Fruit fly (Drosophila melanogaster) whole organism, embryonic: Measurements from ENCODE around the gene Spn88Ea.

Experiments
- Abd-B ChIP-seq: fragments of 200-800 bp; sonication (Bioruptor generic); optimal IDR thresholded peaks from 2 replicates; lab custom pipeline; 2018; ENCODE audit warnings: missing biosample characterization, mild to moderate bottlenecking, missing genetic modification characterization, moderate library complexity
- B-H2 ChIP-seq: fragments of 200-800 bp; sonication (Bioruptor generic); optimal IDR thresholded peaks from 2 replicates; lab custom pipeline; 2018; ENCODE audit warnings: missing biosample characterization, mild to moderate bottlenecking, missing genetic modification characterization
- Blimp-1 ChIP-seq: fragments of 200-800 bp; sonication (Bioruptor generic); optimal IDR thresholded peaks from 3 replicates; lab custom pipeline; 2018; ENCODE audit warnings: missing biosample characterization, missing genetic modification characterization, mild to moderate bottlenecking, moderate library complexity, missing genetic modification reagents
- CG1024 ChIP-seq: fragments of 200-800 bp; sonication (Bioruptor generic); IDR thresholded peaks from 2 replicates; pipeline ENCODE4 v1.3.6; 2022; ENCODE audit warnings: missing biosample characterization, missing genetic modification characterization
- CG10274 ChIP-seq: fragments of 200-800 bp; sonication (Bioruptor generic); optimal IDR thresholded peaks from 3 replicates; lab custom pipeline; 2017; ENCODE audit warnings: missing biosample characterization, mild to moderate bottlenecking, missing genetic modification characterization
- CG11723 ChIP-seq: fragments of 200-800 bp; sonication (Bioruptor generic); optimal IDR thresholded peaks from 2 replicates; lab custom pipeline; 2017; ENCODE audit warnings: missing biosample characterization, mild to moderate bottlenecking, missing genetic modification characterization
- CG12155 ChIP-seq: fragments of 200-800 bp; sonication (Bioruptor generic); optimal IDR thresholded peaks from 3 replicates; lab custom pipeline; 2016; ENCODE audit warnings: missing biosample characterization, missing genetic modification characterization
- CG13424 ChIP-seq: fragments of 200-800 bp; sonication (Bioruptor generic); optimal IDR thresholded peaks from 2 replicates; lab custom pipeline; 2019; ENCODE audit warnings: missing biosample characterization, mild to moderate bottlenecking, missing genetic modification characterization, moderate library complexity
- CG14441 ChIP-seq: fragments of 200-800 bp; sonication (Bioruptor generic); IDR thresholded peaks from 2 replicates; pipeline ENCODE4 v1.3.6; 2022; ENCODE audit warnings: missing biosample characterization, missing genetic modification characterization
- CG15696 ChIP-seq: fragments of 200-800 bp; sonication (Bioruptor generic); optimal IDR thresholded peaks from 2 replicates; lab custom pipeline; 2019; ENCODE audit warnings: missing biosample characterization, mild to moderate bottlenecking, missing genetic modification characterization, moderate library complexity
- CG1602 ChIP-seq: fragments of 200-800 bp; sonication (Bioruptor generic); optimal IDR thresholded peaks from 3 replicates; lab custom pipeline; 2016; ENCODE audit warnings: missing biosample characterization, missing genetic modification characterization
- CG1603 ChIP-seq: fragments of 200-800 bp; sonication (Bioruptor generic); optimal IDR thresholded peaks from 2 replicates; lab custom pipeline; 2019; ENCODE audit warnings: missing biosample characterization, mild to moderate bottlenecking, missing genetic modification characterization, moderate library complexity
- CG17361 ChIP-seq: fragments of 200-800 bp; sonication (Bioruptor generic); IDR thresholded peaks from 3 replicates; pipeline ENCODE4 v1.3.6; 2022; ENCODE audit warnings: missing biosample characterization, missing genetic modification characterization
- CG1792 ChIP-seq: fragments of 200-800 bp; sonication (Bioruptor generic); optimal IDR thresholded peaks from 2 replicates; lab custom pipeline; 2016; ENCODE audit warnings: missing biosample characterization, missing genetic modification characterization
- CG18011 ChIP-seq: fragments of 200-800 bp; sonication (Bioruptor generic); optimal IDR thresholded peaks from 2 replicates; lab custom pipeline; 2017; ENCODE audit warnings: missing biosample characterization, missing genetic modification characterization, mild to moderate bottlenecking, moderate library complexity, missing genotype
- CG18599 ChIP-seq: fragments of 200-800 bp; sonication (Bioruptor generic); optimal IDR thresholded peaks from 3 replicates; lab custom pipeline; 2017; ENCODE audit warnings: missing biosample characterization, missing genetic modification characterization, mild to moderate bottlenecking, moderate library complexity, missing genetic modification reagents
- CG2129 ChIP-seq: fragments of 200-800 bp; sonication (Bioruptor generic); IDR thresholded peaks from 2 replicates; pipeline ENCODE4 v1.3.6; 2022; ENCODE audit warnings: missing biosample characterization, missing genetic modification characterization; ENCODE audit not compliant: partially characterized antibody
- CG4424 ChIP-seq: fragments of 200-800 bp; sonication (Bioruptor generic); optimal IDR thresholded peaks from 3 replicates; lab custom pipeline; 2016; ENCODE audit warnings: missing biosample characterization, missing genetic modification characterization
- CG6683 ChIP-seq: fragments of 200-800 bp; sonication (Bioruptor generic); optimal IDR thresholded peaks from 2 replicates; lab custom pipeline; 2017; ENCODE audit warnings: missing biosample characterization, mild to moderate bottlenecking, missing genetic modification characterization, missing genetic modification reagents
- CG6854 ChIP-seq: fragments of 200-800 bp; sonication (Bioruptor generic); optimal IDR thresholded peaks from 3 replicates; lab custom pipeline; 2017; ENCODE audit warnings: missing biosample characterization, mild to moderate bottlenecking, missing genetic modification characterization
- CG8478 ChIP-seq: fragments of >200 bp; optimal IDR thresholded peaks from 2 replicates; lab custom pipeline; 2018
- CG9817 ChIP-seq: fragments of 200-800 bp; sonication (Bioruptor generic); optimal IDR thresholded peaks from 2 replicates; lab custom pipeline; 2018; ENCODE audit warnings: missing biosample characterization, mild to moderate bottlenecking, missing genetic modification characterization, moderate library complexity
- Drgx ChIP-seq: fragments of 200-800 bp; sonication (Bioruptor generic); IDR thresholded peaks from 2 replicates; pipeline ENCODE4 v1.3.6; 2022; ENCODE audit warnings: missing biosample characterization, missing genetic modification characterization
- Fer2 ChIP-seq: fragments of 200-800 bp; sonication (Bioruptor generic); optimal IDR thresholded peaks from 2 replicates; lab custom pipeline; 2018; ENCODE audit warnings: missing biosample characterization, mild to moderate bottlenecking, missing genetic modification characterization, moderate library complexity
- Hr3 ChIP-seq: fragments of 200-800 bp; sonication (Bioruptor generic); optimal IDR thresholded peaks from 3 replicates; lab custom pipeline; 2016; ENCODE audit warnings: missing biosample characterization, missing genetic modification characterization
- MESR4 ChIP-seq: fragments of 200-800 bp; sonication (Bioruptor generic); optimal IDR thresholded peaks from 2 replicates; lab custom pipeline; 2018; ENCODE audit warnings: missing biosample characterization, mild to moderate bottlenecking, missing genetic modification characterization, moderate library complexity
- Nf-YA ChIP-seq: fragments of 200-800 bp; sonication (Bioruptor generic); IDR thresholded peaks from 2 replicates; pipeline ENCODE4 v1.3.6; 2022; ENCODE audit warnings: missing biosample characterization, missing genetic modification characterization
- Nf-YC ChIP-seq: fragments of 200-800 bp; optimal IDR thresholded peaks from 3 replicates; lab custom pipeline; 2019; ENCODE audit warnings: missing biosample characterization, mild to moderate bottlenecking, missing genetic modification characterization, moderate library complexity
- Poxn ChIP-seq: fragments of 200-800 bp; sonication (Bioruptor generic); IDR thresholded peaks from 2 replicates; pipeline ENCODE4 v1.3.6; 2022; ENCODE audit warnings: missing biosample characterization, missing genetic modification characterization
- Side ChIP-seq: fragments of 200-800 bp; sonication (Bioruptor generic); optimal IDR thresholded peaks from 2 replicates; lab custom pipeline; 2016; ENCODE audit warnings: missing biosample characterization, missing genetic modification characterization
- Ssrp ChIP-seq: fragments of 200-800 bp; sonication (Bioruptor generic); optimal IDR thresholded peaks from 2 replicates; lab custom pipeline; 2018; ENCODE audit warnings: missing biosample characterization, mild to moderate bottlenecking, missing genetic modification characterization, moderate library complexity
- Stat92E ChIP-seq, 3 experiments: fragments of >200 bp in 2 of 3; fragments of 200-800 bp in 1 of 3; sonication (Bioruptor generic) in 1 of 3; optimal IDR thresholded peaks; 2 replicates each; lab custom pipeline; 2017 to 2019; ENCODE audit warnings: missing biosample characterization in 3 of 3, missing genetic modification characterization in 3 of 3, mild to moderate bottlenecking in 1 of 3, moderate library complexity in 1 of 3
- Taf1 ChIP-seq: fragments of 200-800 bp; sonication (Bioruptor generic); IDR thresholded peaks from 2 replicates; pipeline ENCODE4 v1.3.6; 2022; ENCODE audit warnings: missing biosample characterization, missing genetic modification characterization
- abd-A ChIP-seq: fragments of 200-800 bp; sonication (Bioruptor generic); optimal IDR thresholded peaks from 3 replicates; lab custom pipeline; 2019; ENCODE audit warnings: missing biosample characterization, mild to moderate bottlenecking, missing genetic modification characterization, moderate library complexity
- chn ChIP-seq: fragments of 200-800 bp; sonication (Bioruptor generic); optimal IDR thresholded peaks from 2 replicates; lab custom pipeline; 2016; ENCODE audit warnings: missing biosample characterization, missing genetic modification characterization
- dmrt11E ChIP-seq: fragments of 200-800 bp; sonication (Bioruptor generic); optimal IDR thresholded peaks from 3 replicates; lab custom pipeline; 2018; ENCODE audit warnings: missing biosample characterization, mild to moderate bottlenecking, missing genetic modification characterization, moderate library complexity
- gt ChIP-seq: fragments of 200-800 bp; sonication (Bioruptor generic); IDR thresholded peaks from 2 replicates; pipeline ENCODE4 v1.3.6; 2022; ENCODE audit warnings: missing biosample characterization, missing genetic modification characterization
- kah ChIP-seq: fragments of 200-800 bp; sonication (Bioruptor generic); optimal IDR thresholded peaks from 2 replicates; lab custom pipeline; 2018; ENCODE audit warnings: missing biosample characterization, mild to moderate bottlenecking, missing genetic modification characterization
- knrl ChIP-seq: fragments of 200-800 bp; sonication (Bioruptor generic); IDR thresholded peaks from 3 replicates; pipeline ENCODE4 v1.3.6; 2022; ENCODE audit warnings: missing biosample characterization, missing genetic modification characterization; ENCODE audit not compliant: partially characterized antibody
- mld ChIP-seq: fragments of 200-800 bp; sonication (Bioruptor generic); IDR thresholded peaks from 3 replicates; pipeline ENCODE4 v1.3.6; 2022; ENCODE audit warnings: missing biosample characterization, missing genetic modification characterization; ENCODE audit not compliant: partially characterized antibody
- nau ChIP-seq: fragments of 200-800 bp; sonication (Bioruptor generic); optimal IDR thresholded peaks from 3 replicates; lab custom pipeline; 2017; ENCODE audit warnings: missing biosample characterization, mild to moderate bottlenecking, missing genetic modification characterization, missing genetic modification reagents
- pfk ChIP-seq: fragments of 200-800 bp; sonication (Bioruptor generic); optimal IDR thresholded peaks from 2 replicates; lab custom pipeline; 2018; ENCODE audit warnings: missing biosample characterization, mild to moderate bottlenecking, missing genetic modification characterization, moderate library complexity
- pros ChIP-seq: fragments of 200-800 bp; sonication (Bioruptor generic); optimal IDR thresholded peaks from 3 replicates; lab custom pipeline; 2019; ENCODE audit warnings: missing biosample characterization, mild to moderate bottlenecking, missing genetic modification characterization, moderate library complexity
- schlank ChIP-seq: fragments of 200-800 bp; sonication (Bioruptor generic); optimal IDR thresholded peaks from 2 replicates; lab custom pipeline; 2018; ENCODE audit warnings: missing biosample characterization, mild to moderate bottlenecking, missing genetic modification characterization
- sim ChIP-seq: fragments of 200-800 bp; sonication (Bioruptor generic); IDR thresholded peaks from 2 replicates; pipeline ENCODE4 v1.3.6; 2022; ENCODE audit warnings: missing biosample characterization, missing genetic modification characterization
- ssp ChIP-seq: fragments of 200-800 bp; sonication (Bioruptor generic); IDR thresholded peaks from 2 replicates; pipeline ENCODE4 v1.3.6; 2022; ENCODE audit warnings: missing biosample characterization, missing genetic modification characterization
- stwl ChIP-seq: fragments of 200-800 bp; sonication (Bioruptor generic); optimal IDR thresholded peaks from 3 replicates; lab custom pipeline; 2018; ENCODE audit warnings: missing biosample characterization, mild to moderate bottlenecking, missing genetic modification characterization, moderate library complexity
- tap ChIP-seq: fragments of 200-800 bp; optimal IDR thresholded peaks from 3 replicates; lab custom pipeline; 2019; ENCODE audit warnings: missing biosample characterization, mild to moderate bottlenecking, missing genetic modification characterization, moderate library complexity
- wek ChIP-seq: fragments of 200-800 bp; sonication (Bioruptor generic); optimal IDR thresholded peaks from 3 replicates; lab custom pipeline; 2018; ENCODE audit warnings: missing biosample characterization, mild to moderate bottlenecking, missing genetic modification characterization, moderate library complexity

The Spn88Ea gene

dm6 chr3R:15229329-15229876 lies 23.2 kb upstream of the Spn88Ea start, which contains the start of the genes Art3 and mRpS10 (continued):
- peak; percentile 100 for TF ChIP-seq Taf1
- peak; percentile 98 for TF ChIP-seq wek (GFP tag; lab: Kevin White, UChicago)
- TF ChIP-seq B-H2 (GFP tag; lab: Kevin White, UChicago): peak; percentile 100
- peak; percentile 100 for TF ChIP-seq CG15696
- TF ChIP-seq stwl (tag; lab: Kevin White, UChicago): peak; percentile 98
- TF ChIP-seq tap: peak; percentile 100
- TF ChIP-seq Stat92E (GFP tag; optimal IDR thresholded peaks at IDR 0.05; lab: Kevin White, UChicago): peak in 1 of 3 experiments; percentile 100
- peak; percentile 92 for TF ChIP-seq pros (GFP tag; lab: Kevin White, UChicago)
- TF ChIP-seq CG14441 (GFP tag; lab: Robert Waterston, UW): peak; percentile 100
- no peak for TF ChIP-seq nau (GFP tag; lab: Kevin White, UChicago)
- peak; percentile 100 for TF ChIP-seq CG18599
- peak; percentile 100 for TF ChIP-seq chn
- TF ChIP-seq Poxn (GFP tag; lab: Robert Waterston, UW): peak; percentile 100
- peak; percentile 100 for TF ChIP-seq CG9817
- peak; percentile 99 for TF ChIP-seq CG12155 (GFP tag; lab: Kevin White, UChicago)
- TF ChIP-seq CG1792 (GFP tag; lab: Kevin White, UChicago): peak; percentile 100
- TF ChIP-seq CG10274: peak; percentile 96
- no peak for TF ChIP-seq CG8478 (lab: Kevin White, UChicago)
- TF ChIP-seq CG4424 (GFP tag; lab: Kevin White, UChicago): peak; percentile 100
- TF ChIP-seq CG1602 (GFP tag; lab: Kevin White, UChicago): peak; percentile 100
- peak; percentile 100 for TF ChIP-seq Fer2 (tag; lab: Kevin White, UChicago)
- TF ChIP-seq kah (GFP tag; lab: Kevin White, UChicago): peak; percentile 99
- TF ChIP-seq Blimp-1: peak; percentile 99
- peak; percentile 100 for TF ChIP-seq Ssrp
- TF ChIP-seq Hr3 (GFP tag; lab: Kevin White, UChicago): peak; percentile 100
- peak; percentile 99 for TF ChIP-seq CG1024
- TF ChIP-seq Drgx (GFP tag; lab: Robert Waterston, UW): peak; percentile 100
- TF ChIP-seq schlank (tag; lab: Kevin White, UChicago): peak; percentile 100
- peak; percentile 100 for TF ChIP-seq sim
- TF ChIP-seq CG17361 (GFP tag; lab: Robert Waterston, UW): peak; percentile 100
- TF ChIP-seq Nf-YC (tag; lab: Kevin White, UChicago): peak; percentile 96
- TF ChIP-seq CG6683 (GFP tag; lab: Kevin White, UChicago): peak; percentile 99
- peak; percentile 100 for TF ChIP-seq Nf-YA (GFP tag; lab: Robert Waterston, UW)
- TF ChIP-seq gt: peak; percentile 100
- TF ChIP-seq CG2129 (GFP tag; lab: Robert Waterston, UW): no peak
- TF ChIP-seq abd-A: no peak
- peak; percentile 99 for TF ChIP-seq CG1603
- peak; percentile 99 for TF ChIP-seq CG6854
- TF ChIP-seq ssp: peak; percentile 97
- TF ChIP-seq CG11723 (GFP tag; lab: Kevin White, UChicago): peak; percentile 99
- peak; percentile 100 for TF ChIP-seq Abd-B (GFP tag; lab: Kevin White, UChicago)
- TF ChIP-seq mld (GFP tag; lab: Robert Waterston, UW): no peak
- peak; percentile 84 for TF ChIP-seq pfk
- peak; percentile 93 for TF ChIP-seq CG18011 (GFP tag; lab: Kevin White, UChicago)
- TF ChIP-seq MESR4 (GFP tag; lab: Kevin White, UChicago): peak; percentile 93
- TF ChIP-seq knrl (GFP tag; lab: Robert Waterston, UW): peak; percentile 51; the same call in 1 of the 3 replicates
- TF ChIP-seq CG13424 (tag; lab: Kevin White, UChicago): peak; percentile 100
- TF ChIP-seq Side (GFP tag; lab: Kevin White, UChicago): peak; percentile 100
- TF ChIP-seq dmrt11E (tag; lab: Kevin White, UChicago): peak; percentile 100
